Worm (Caenorhabditis elegans): Measurements from ENCODE around the gene F08F8.6.

- TF ChIP-seq mab-5 (tag; optimal IDR thresholded peaks at IDR 0.05): no peak
- no peak for TF ChIP-seq ztf-11 (tag; optimal IDR thresholded peaks at IDR 0.05)
- no peak for TF ChIP-seq lsy-2 (tag; optimal IDR thresholded peaks at IDR 0.05)
These were observed 45.4 kb upstream of the F08F8.6 start for ce11 chrIII:7298045-7298444.

Data from whole organism, mixed stage, embryonic.